Worm (Caenorhabditis elegans): ENCODE measurements around the gene C48B4.8.

ce11 chrIII:9563235-9563634 lies 2.2 kb upstream of the C48B4.8 start, which contains the start of gene C48B4.9:
- TF ChIP-seq skn-1 (tag; optimal IDR thresholded peaks at IDR 0.05): no peak
- no peak for TF ChIP-seq fkh-10 (GFP tag; optimal IDR thresholded peaks at IDR 0.05)
- TF ChIP-seq nhr-11 (tag; optimal IDR thresholded peaks at IDR 0.05): no peak
- no peak for TF ChIP-seq lin-35 (GFP tag; optimal IDR thresholded peaks at IDR 0.05)
- no peak for TF ChIP-seq pqm-1 (tag; optimal IDR thresholded peaks at IDR 0.05)
- no peak for TF ChIP-seq lin-13 (GFP tag; optimal IDR thresholded peaks at IDR 0.05)
